Worm (Caenorhabditis elegans): ENCODE data around the gene F43C1.5.

F43C1.5 gene

ce11 chrIII:4208210-4208609, 20.7 kb upstream of the F43C1.5 start:
- TF ChIP-seq mep-1 (tag; optimal IDR thresholded peaks at IDR 0.05): no peak
- TF ChIP-seq lin-13 (tag; optimal IDR thresholded peaks at IDR 0.05): no peak
- no peak for TF ChIP-seq sem-2 (GFP tag; optimal IDR thresholded peaks at IDR 0.05)
- no peak for TF ChIP-seq nhr-76 (tag; optimal IDR thresholded peaks at IDR 0.05)
- TF ChIP-seq ces-1 (GFP tag; optimal IDR thresholded peaks at IDR 0.05): no peak
- TF ChIP-seq pha-4 (tag; optimal IDR thresholded peaks at IDR 0.05): no peak
- no peak for TF ChIP-seq nhr-237 (tag; optimal IDR thresholded peaks at IDR 0.05)
- no peak for TF ChIP-seq elt-1 (tag; optimal IDR thresholded peaks at IDR 0.05; ENCODE audit: borderline replicate concordance, insufficient read depth)
- TF ChIP-seq lin-32 (GFP tag; optimal IDR thresholded peaks at IDR 0.05): no peak
- TF ChIP-seq tbx-8 (GFP tag; optimal IDR thresholded peaks at IDR 0.05): no peak
- TF ChIP-seq hlh-1 (tag; optimal IDR thresholded peaks at IDR 0.05): no peak
- no peak for TF ChIP-seq nhr-12 (tag; optimal IDR thresholded peaks at IDR 0.05)

DNA sequence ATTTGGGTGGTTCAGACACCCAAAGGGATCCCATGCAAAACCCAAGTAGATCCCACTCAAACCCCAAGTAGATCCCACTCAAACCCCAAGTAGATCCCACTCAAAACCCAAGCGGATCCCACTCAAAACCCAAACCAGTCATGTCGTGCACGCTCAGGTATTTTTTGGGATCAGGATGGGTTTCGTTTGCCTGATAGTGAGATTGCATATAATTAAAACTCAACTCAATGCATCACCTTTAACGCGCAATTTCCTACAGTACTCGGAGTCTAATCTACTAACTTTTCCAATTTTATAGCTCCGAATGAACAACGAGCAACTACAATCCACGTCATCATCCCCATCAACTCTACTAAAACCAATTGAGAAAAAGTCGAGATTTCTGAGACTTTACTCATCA, 19.8 kb upstream of the F43C1.5 start, which contains the start of gene phlp-2:
Gene phlp-2 (plus strand): TSS at position 301 of the 400 bp plus-strand sequence.
- TF ChIP-seq tbx-8 (GFP tag; optimal IDR thresholded peaks at IDR 0.05): no peak
- no peak for TF ChIP-seq lin-32 (GFP tag; optimal IDR thresholded peaks at IDR 0.05)
- no peak for TF ChIP-seq ces-1 (GFP tag; optimal IDR thresholded peaks at IDR 0.05)
- no peak for TF ChIP-seq sem-2 (GFP tag; optimal IDR thresholded peaks at IDR 0.05)
- TF ChIP-seq mep-1 (tag; optimal IDR thresholded peaks at IDR 0.05): no peak

- no peak for TF ChIP-seq ztf-11 (tag; optimal IDR thresholded peaks at IDR 0.05)
- no peak for TF ChIP-seq nhr-12 (tag; optimal IDR thresholded peaks at IDR 0.05)
- TF ChIP-seq unc-62 (GFP tag; optimal IDR thresholded peaks at IDR 0.05): no peak
- TF ChIP-seq bed-3 (GFP tag; optimal IDR thresholded peaks at IDR 0.05): no peak
- no peak for TF ChIP-seq snpc-4 (tag; optimal IDR thresholded peaks at IDR 0.05)
- TF ChIP-seq cnd-1 (tag; optimal IDR thresholded peaks at IDR 0.05): no peak
- no peak for TF ChIP-seq pha-4 (tag; optimal IDR thresholded peaks at IDR 0.05)
- no peak for TF ChIP-seq sem-2 (GFP tag; optimal IDR thresholded peaks at IDR 0.05)
- TF ChIP-seq ceh-83 (GFP tag; optimal IDR thresholded peaks at IDR 0.05): no peak
- no peak for TF ChIP-seq M03D4.4 (tag; optimal IDR thresholded peaks at IDR 0.05)
- TF ChIP-seq unc-39 (tag; optimal IDR thresholded peaks at IDR 0.05): no peak
- no peak for TF ChIP-seq zip-8 (tag; optimal IDR thresholded peaks at IDR 0.05)
- no peak for TF ChIP-seq ceh-39 (tag; optimal IDR thresholded peaks at IDR 0.05)
- TF ChIP-seq ceh-43 (GFP tag; optimal IDR thresholded peaks at IDR 0.05): no peak
- no peak for TF ChIP-seq nhr-237 (tag; optimal IDR thresholded peaks at IDR 0.05)
- no peak for TF ChIP-seq elt-1 (tag; optimal IDR thresholded peaks at IDR 0.05; ENCODE audit: borderline replicate concordance, insufficient read depth)
These were observed 18.3 kb upstream of the F43C1.5 start for ce11 chrIII:4210661-4211060.

DNA sequence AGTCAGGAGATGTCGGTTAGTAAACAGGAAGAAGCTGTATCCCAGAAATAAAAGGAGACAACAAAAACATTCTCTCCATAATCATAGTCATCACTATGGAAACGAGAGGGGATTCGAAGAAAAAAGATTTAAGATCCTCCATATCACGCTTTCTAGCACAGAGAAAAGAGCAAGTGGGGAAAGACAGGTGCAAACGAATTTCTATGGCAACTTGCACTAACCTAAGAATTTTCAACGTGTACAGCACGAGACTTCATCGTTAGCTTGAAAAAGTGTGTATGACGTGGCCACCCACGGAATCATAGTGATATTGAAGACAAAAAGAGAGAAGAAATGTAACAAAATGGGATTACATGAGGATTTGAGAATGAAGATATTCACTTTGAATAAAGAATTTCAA, 8.1 kb upstream of the F43C1.5 start:
- TF ChIP-seq nhr-76 (tag; optimal IDR thresholded peaks at IDR 0.05) (no peak), mls-2 (tag; optimal IDR thresholded peaks at IDR 0.05) (no peak), mab-5 (tag; optimal IDR thresholded peaks at IDR 0.05) (no peak), unc-39 (tag; optimal IDR thresholded peaks at IDR 0.05) (no peak), drap-1 (GFP tag; optimal IDR thresholded peaks at IDR 0.05) (no peak), flh-1 (GFP tag; optimal IDR thresholded peaks at IDR 0.05) (no peak), cnd-1 (tag; optimal IDR thresholded peaks at IDR 0.05) (no peak), bed-3 (GFP tag; optimal IDR thresholded peaks at IDR 0.05) (no peak), pha-4 (tag; optimal IDR thresholded peaks at IDR 0.05) (no peak), mep-1 (tag; optimal IDR thresholded peaks at IDR 0.05) (no peak), lin-13 (tag; optimal IDR thresholded peaks at IDR 0.05) (no peak), nhr-237 (tag; optimal IDR thresholded peaks at IDR 0.05) (no peak)

DNA sequence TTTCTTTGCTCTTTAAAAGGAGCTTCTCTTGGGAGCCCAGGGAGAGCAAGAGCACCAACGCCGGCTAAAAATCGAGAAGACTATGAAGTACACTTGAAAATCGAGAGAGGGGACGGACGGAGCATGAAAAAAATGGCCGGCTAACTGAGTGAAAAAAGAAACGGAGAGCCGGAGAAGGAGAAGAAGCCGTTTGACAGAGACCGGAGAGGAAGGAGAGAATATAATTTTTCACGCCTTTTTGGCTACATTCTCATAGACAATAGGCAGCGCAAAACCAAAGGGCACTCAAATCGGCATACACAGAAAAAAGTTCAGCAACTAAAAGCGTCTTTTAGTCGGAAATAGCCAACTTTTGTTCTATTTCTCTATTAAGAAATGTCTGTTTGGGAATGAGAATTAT, 7.4 kb upstream of the F43C1.5 start:
- TF ChIP-seq blmp-1 (tag; optimal IDR thresholded peaks at IDR 0.05): no peak
- no peak for TF ChIP-seq flh-1 (GFP tag; optimal IDR thresholded peaks at IDR 0.05)
- no peak for TF ChIP-seq elt-3 (tag; optimal IDR thresholded peaks at IDR 0.05)
- TF ChIP-seq pha-4 (tag; optimal IDR thresholded peaks at IDR 0.05): no peak

DNA sequence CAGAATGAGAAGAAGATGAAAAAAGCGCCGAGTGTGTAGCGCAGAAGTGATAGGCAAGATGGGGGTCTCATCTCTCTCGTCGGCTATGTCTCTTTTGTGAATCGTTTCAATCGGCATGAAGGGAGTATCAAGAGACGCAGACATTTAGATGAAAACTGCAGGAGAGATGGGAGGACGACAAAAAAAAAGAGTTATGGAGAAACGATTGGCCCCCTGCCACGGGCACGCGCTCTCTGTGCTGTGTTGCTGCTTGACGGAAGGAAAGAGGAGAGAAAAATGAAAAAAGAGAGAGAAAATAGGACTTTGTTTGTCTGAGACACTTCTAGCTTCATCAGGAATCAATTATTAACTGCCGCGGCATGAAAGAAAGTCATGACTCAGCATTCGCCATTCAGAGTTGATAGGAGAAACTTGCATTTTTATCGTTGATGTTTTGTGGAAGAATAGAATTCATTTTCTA, 5.2 kb upstream of the F43C1.5 start:
- TF ChIP-seq ces-1 (GFP tag; optimal IDR thresholded peaks at IDR 0.05) (peak; percentile 83), lin-13 (tag; optimal IDR thresholded peaks at IDR 0.05) (no peak), elt-3 (tag; optimal IDR thresholded peaks at IDR 0.05) (no peak), lsy-2 (tag; optimal IDR thresholded peaks at IDR 0.05) (peak; percentile 42), mls-2 (tag; optimal IDR thresholded peaks at IDR 0.05) (peak; percentile 61), pha-4 (tag; optimal IDR thresholded peaks at IDR 0.05) (peak; percentile 9), sem-2 (GFP tag; optimal IDR thresholded peaks at IDR 0.05) (no peak), unc-120 (tag; optimal IDR thresholded peaks at IDR 0.05; ENCODE audit: poor library complexity, severe bottlenecking) (peak; percentile 94), sptf-1 (tag; optimal IDR thresholded peaks at IDR 0.05) (peak; percentile 41), ceh-83 (GFP tag; optimal IDR thresholded peaks at IDR 0.05) (no peak), bed-3 (GFP tag; optimal IDR thresholded peaks at IDR 0.05) (no peak), zip-8 (tag; optimal IDR thresholded peaks at IDR 0.05) (no peak), flh-1 (GFP tag; optimal IDR thresholded peaks at IDR 0.05) (no peak), mab-5 (tag; optimal IDR thresholded peaks at IDR 0.05) (no peak), nhr-12 (tag; optimal IDR thresholded peaks at IDR 0.05) (no peak), nhr-2 (tag; optimal IDR thresholded peaks at IDR 0.05) (no peak), blmp-1 (tag; optimal IDR thresholded peaks at IDR 0.05) (no peak), snpc-4 (tag; optimal IDR thresholded peaks at IDR 0.05) (no peak), drap-1 (GFP tag; optimal IDR thresholded peaks at IDR 0.05) (peak; percentile 26), ztf-11 (tag; optimal IDR thresholded peaks at IDR 0.05) (no peak), elt-1 (tag; optimal IDR thresholded peaks at IDR 0.05; ENCODE audit: borderline replicate concordance, insufficient read depth) (no peak), unc-62 (GFP tag; optimal IDR thresholded peaks at IDR 0.05) (peak; percentile 92), cnd-1 (tag; optimal IDR thresholded peaks at IDR 0.05) (no peak), ceh-39 (tag; optimal IDR thresholded peaks at IDR 0.05) (no peak), hlh-1 (tag; optimal IDR thresholded peaks at IDR 0.05) (peak; percentile 68), mep-1 (tag; optimal IDR thresholded peaks at IDR 0.05) (peak; percentile 87), unc-39 (tag; optimal IDR thresholded peaks at IDR 0.05) (no peak), tbx-8 (GFP tag; optimal IDR thresholded peaks at IDR 0.05) (peak; percentile 24), M03D4.4 (tag; optimal IDR thresholded peaks at IDR 0.05) (peak; percentile 19), ham-2 (GFP tag; optimal IDR thresholded peaks at IDR 0.05) (peak; percentile 71), lin-32 (GFP tag; optimal IDR thresholded peaks at IDR 0.05) (no peak)

All from whole organism, mixed stage, embryonic.